Fruit fly (Drosophila melanogaster): Measurements from ENCODE around the gene Nepl19.

dm6 chr3R:28895014-28895413, 15.1 kb upstream of the Nepl19 start:
- TF ChIP-seq CG9437 (GFP tag; optimal IDR thresholded peaks at IDR 0.05), result no peak
- no peak for TF ChIP-seq Oli (tag; optimal IDR thresholded peaks at IDR 0.05)
- no peak for TF ChIP-seq Atf3 (GFP tag; optimal IDR thresholded peaks at IDR 0.05)
- TF ChIP-seq Eip74EF (GFP tag; optimal IDR thresholded peaks at IDR 0.05), result no peak
- TF ChIP-seq pan (optimal IDR thresholded peaks at IDR 0.05), result no peak
- TF ChIP-seq pan (GFP tag; optimal IDR thresholded peaks at IDR 0.05 in 1 of 2, IDR thresholded peaks at IDR 0.05 in 1 of 2), result no peak

Data from whole organism, embryonic.